Fruit fly (Drosophila melanogaster) whole organism, pupa: ENCODE data around the gene Hph.

Experiments
- CG10348 ChIP-seq: fragments of 200-800 bp; sonication (Bioruptor generic); IDR thresholded peaks from 2 replicates; pipeline ENCODE4 v1.3.6; 2022; ENCODE audit warnings: missing biosample characterization, missing genetic modification characterization
- CG12605 ChIP-seq: fragments of 200-800 bp; sonication (Bioruptor generic); IDR thresholded peaks from 2 replicates; pipeline ENCODE4 v1.3.6; 2022; ENCODE audit warnings: missing biosample characterization, missing genetic modification characterization
- CG13204 ChIP-seq: fragments of 200-800 bp; sonication (Bioruptor generic); optimal IDR thresholded peaks from 2 replicates; lab custom pipeline; 2018; ENCODE audit warnings: missing biosample characterization, mild to moderate bottlenecking, missing genetic modification characterization, moderate library complexity
- CG14655 ChIP-seq: fragments of 200-800 bp; sonication (Bioruptor generic); optimal IDR thresholded peaks from 3 replicates; lab custom pipeline; 2017; ENCODE audit warnings: mild to moderate bottlenecking, missing biosample characterization, missing genetic modification reagents, missing genetic modification characterization
- CG15710 ChIP-seq: fragments of 200-800 bp; sonication (Bioruptor generic); optimal IDR thresholded peaks from 2 replicates; lab custom pipeline; 2018; ENCODE audit warnings: missing biosample characterization, mild to moderate bottlenecking, missing genetic modification characterization, moderate library complexity
- CG17806 ChIP-seq: fragments of 200-800 bp; sonication (Bioruptor generic); optimal IDR thresholded peaks from 2 replicates; lab custom pipeline; 2018; ENCODE audit warnings: missing biosample characterization, mild to moderate bottlenecking, missing genetic modification characterization, moderate library complexity
- CG32121 ChIP-seq: fragments of 200-800 bp; sonication (Bioruptor generic); IDR thresholded peaks from 2 replicates; pipeline ENCODE4 v1.3.6; 2022; ENCODE audit warnings: missing biosample characterization, missing genetic modification characterization
- CG34367 ChIP-seq: fragments of 200-800 bp; sonication (Bioruptor generic); optimal IDR thresholded peaks from 2 replicates; lab custom pipeline; 2018; ENCODE audit warnings: missing biosample characterization, mild to moderate bottlenecking, missing genetic modification characterization
- CG4496 ChIP-seq: fragments of 200-800 bp; sonication (Bioruptor generic); IDR thresholded peaks from 3 replicates; pipeline ENCODE4 v1.3.6; 2022; ENCODE audit warnings: missing biosample characterization, missing genetic modification characterization
- CG8159 ChIP-seq: fragments of 200-800 bp; sonication (Bioruptor generic); optimal IDR thresholded peaks from 3 replicates; lab custom pipeline; 2018; ENCODE audit warnings: missing biosample characterization, mild to moderate bottlenecking, missing genetic modification characterization, moderate library complexity
- CG8301 ChIP-seq: fragments of 200-800 bp; sonication (Bioruptor generic); optimal IDR thresholded peaks from 2 replicates; lab custom pipeline; 2018; ENCODE audit warnings: missing biosample characterization, mild to moderate bottlenecking, missing genetic modification characterization
- CG9948 ChIP-seq: fragments of 200-800 bp; sonication (Bioruptor generic); optimal IDR thresholded peaks from 2 replicates; lab custom pipeline; 2018; ENCODE audit warnings: missing biosample characterization, mild to moderate bottlenecking, missing genetic modification characterization, moderate library complexity
- D1 ChIP-seq: fragments of 200-800 bp; sonication (Bioruptor generic); optimal IDR thresholded peaks from 2 replicates; lab custom pipeline; 2018; ENCODE audit warnings: missing biosample characterization, mild to moderate bottlenecking, missing genetic modification characterization, moderate library complexity
- EcR ChIP-seq: fragments of 200-800 bp; sonication (Bioruptor generic); optimal IDR thresholded peaks from 3 replicates; lab custom pipeline; 2019; ENCODE audit warnings: missing biosample characterization, missing genetic modification characterization, mild to moderate bottlenecking, moderate library complexity, missing genetic modification reagents
- Ets98B ChIP-seq: fragments of 200-800 bp; sonication (Bioruptor generic); IDR thresholded peaks from 2 replicates; pipeline ENCODE4 v1.3.6; 2022; ENCODE audit warnings: missing biosample characterization, missing genetic modification characterization
- Pif1A ChIP-seq: fragments of 200-800 bp; sonication (Bioruptor generic); optimal IDR thresholded peaks from 3 replicates; lab custom pipeline; 2016; ENCODE audit warnings: missing biosample characterization, missing genetic modification characterization
- Pif1B ChIP-seq: fragments of 200-800 bp; sonication (Bioruptor generic); optimal IDR thresholded peaks from 3 replicates; lab custom pipeline; 2016; ENCODE audit warnings: missing biosample characterization, missing genetic modification characterization
- Snoo ChIP-seq: fragments of 200-800 bp; sonication (Bioruptor generic); optimal IDR thresholded peaks from 3 replicates; lab custom pipeline; 2017; ENCODE audit warnings: missing biosample characterization, mild to moderate bottlenecking, missing genetic modification characterization, inconsistent platforms
- fd96Ca ChIP-seq: fragments of 200-800 bp; sonication (Bioruptor generic); IDR thresholded peaks from 3 replicates; pipeline ENCODE4 v1.3.6; 2022; ENCODE audit warnings: missing biosample characterization, missing genetic modification characterization
- gl ChIP-seq: fragments of 200-800 bp; sonication (Bioruptor generic); optimal IDR thresholded peaks from 2 replicates; lab custom pipeline; 2018; ENCODE audit warnings: missing biosample characterization, mild to moderate bottlenecking, missing genetic modification characterization
- rn ChIP-seq: fragments of 200-800 bp; sonication (Bioruptor generic); IDR thresholded peaks from 2 replicates; pipeline ENCODE4 v1.3.6; 2022; ENCODE audit warnings: missing biosample characterization, missing genetic modification characterization

Hph gene

DNA sequence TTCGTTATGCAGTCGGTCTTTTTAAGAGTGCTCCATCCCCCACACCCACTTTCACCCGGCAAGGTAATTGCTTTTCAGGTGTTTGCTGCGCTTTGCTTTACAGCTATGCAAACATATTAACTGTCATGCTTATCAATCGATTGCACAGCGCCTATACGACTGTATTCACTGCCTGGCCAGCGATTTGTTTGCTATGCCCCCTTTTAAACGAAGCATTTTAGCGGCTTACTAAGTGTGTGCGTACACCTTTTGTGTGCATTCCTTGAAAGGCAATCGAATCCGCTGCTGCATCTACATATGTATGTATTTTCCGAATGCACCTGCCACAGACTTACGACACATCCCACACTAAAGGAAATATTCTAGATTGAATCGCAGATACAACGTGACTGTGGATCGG is 31.1 kb downstream of the Hph start:
- TF ChIP-seq CG13204 (no peak), CG4496 (GFP tag; lab: Robert Waterston, UW) (no peak), rn (GFP tag; lab: Robert Waterston, UW) (no peak), CG9948 (tag; lab: Kevin White, UChicago) (no peak), CG8159 (tag; lab: Kevin White, UChicago) (no peak), fd96Ca (no peak), CG32121 (GFP tag; lab: Robert Waterston, UW) (no peak), gl (tag; lab: Kevin White, UChicago) (no peak), CG14655 (GFP tag; lab: Kevin White, UChicago) (no peak)

dm6 chr3R:5290738-5291137 is 33.9 kb downstream of the Hph start:
- TF ChIP-seq CG34367 (no peak), Snoo (tag; lab: Kevin White, UChicago) (no peak), CG15710 (no peak), D1 (tag; lab: Kevin White, UChicago) (no peak), Pif1B (GFP tag; lab: Kevin White, UChicago) (no peak), CG9948 (tag; lab: Kevin White, UChicago) (no peak), CG4496 (GFP tag; lab: Robert Waterston, UW) (no peak), fd96Ca (no peak), CG32121 (GFP tag; lab: Robert Waterston, UW) (no peak), Pif1A (GFP tag; lab: Kevin White, UChicago) (no peak), CG12605 (GFP tag; lab: Robert Waterston, UW) (no peak), CG10348 (GFP tag; lab: Robert Waterston, UW) (no peak), CG13204 (no peak), CG14655 (GFP tag; lab: Kevin White, UChicago) (no peak), CG8301 (tag; lab: Kevin White, UChicago) (no peak), gl (tag; lab: Kevin White, UChicago) (no peak)

DNA sequence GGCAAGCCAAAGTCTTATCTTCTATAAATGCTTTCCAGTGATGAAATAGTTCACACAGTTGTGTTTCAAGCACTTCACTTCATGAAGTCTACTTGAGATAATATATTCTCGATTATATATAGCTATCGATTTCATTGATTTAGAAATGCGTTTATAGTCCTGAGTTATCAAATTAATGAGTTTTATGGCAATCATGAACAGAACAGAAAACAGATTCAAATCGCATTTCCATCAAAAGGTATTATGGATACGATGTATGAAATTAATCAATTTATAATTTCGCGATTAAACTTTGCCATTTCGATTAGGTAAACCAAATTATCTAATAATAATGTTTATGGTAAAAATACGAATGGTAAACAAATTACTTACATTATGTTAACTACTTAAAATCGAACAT is 38.3 kb downstream of the Hph start:
- TF ChIP-seq Snoo (tag; lab: Kevin White, UChicago) (no peak), CG8301 (tag; lab: Kevin White, UChicago) (no peak)
- TF ChIP-seq, all 21 proteins: peak for 0

DNA sequence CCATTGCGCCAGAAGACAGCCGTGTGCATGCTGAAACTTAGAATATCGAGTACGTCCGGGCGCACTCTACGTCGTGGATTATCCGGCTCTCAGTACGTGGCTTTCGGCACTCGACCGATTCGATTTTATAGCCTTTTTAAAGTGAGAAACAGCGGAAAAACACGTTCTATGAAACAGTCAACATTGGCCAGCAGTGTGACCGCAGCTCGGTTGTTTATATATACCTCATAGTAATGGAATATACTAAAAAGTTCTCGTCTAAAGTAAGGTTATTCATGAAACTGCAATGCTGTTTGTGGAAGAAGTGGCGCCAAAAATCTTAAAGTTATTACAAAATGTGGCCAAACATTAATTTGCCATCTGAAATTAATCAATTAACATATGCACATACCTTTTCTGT is 40.5 kb downstream of the Hph start:
- no peak for TF ChIP-seq gl (tag; lab: Kevin White, UChicago)
- TF ChIP-seq Ets98B (GFP tag; lab: Robert Waterston, UW) = no peak
- TF ChIP-seq CG9948 (tag; lab: Kevin White, UChicago) = no peak
- no peak for TF ChIP-seq CG15710
- no peak for TF ChIP-seq rn (GFP tag; lab: Robert Waterston, UW)
- TF ChIP-seq Snoo (tag; lab: Kevin White, UChicago) = no peak
- peak; percentile 28 for TF ChIP-seq EcR (GFP tag; lab: Kevin White, UChicago)

DNA sequence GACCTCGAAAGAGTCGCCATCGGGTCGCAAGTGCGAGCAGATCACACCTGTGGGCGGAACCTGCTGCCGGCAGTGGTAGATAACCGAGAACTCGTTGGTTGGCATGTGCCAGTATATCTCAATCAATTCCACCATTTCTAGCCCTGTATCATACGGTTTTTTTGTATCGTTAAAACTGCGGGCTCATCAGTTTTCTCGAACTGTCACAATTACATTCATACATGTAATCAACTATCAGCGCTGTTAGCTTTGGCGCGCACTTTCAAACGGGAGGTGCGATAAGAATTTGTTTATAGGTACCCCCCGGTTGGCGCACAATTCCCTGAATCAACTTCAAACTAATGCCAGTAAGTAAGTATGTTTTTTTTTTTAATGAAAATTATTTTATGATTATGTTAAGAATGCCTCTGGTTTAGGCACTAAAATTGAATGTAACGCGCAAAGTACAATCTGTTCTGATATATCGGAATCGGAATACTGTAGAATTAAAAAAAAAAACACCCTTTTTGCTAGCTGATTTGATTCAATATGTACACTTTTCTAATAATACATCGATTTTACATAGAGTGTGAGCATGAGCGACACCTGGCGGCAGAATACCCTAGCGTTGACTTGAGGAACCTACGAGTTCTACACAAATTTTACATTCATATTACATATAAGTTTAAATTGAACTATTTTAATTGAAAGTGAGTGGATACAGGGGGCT is 41.9 kb downstream of the Hph start:
- no peak for TF ChIP-seq CG15710
- TF ChIP-seq rn (GFP tag; lab: Robert Waterston, UW) = 0 out of 2 replicates have a peak, but pooled peaks have one; percentile 4
- TF ChIP-seq CG14655 (GFP tag; lab: Kevin White, UChicago) = no peak
- TF ChIP-seq CG10348 (GFP tag; lab: Robert Waterston, UW) = no peak
- TF ChIP-seq CG8301 (tag; lab: Kevin White, UChicago) = no peak
- peak; percentile 45; the same call in 1 of the 2 replicates for TF ChIP-seq CG32121 (GFP tag; lab: Robert Waterston, UW)

dm6 chr3R:5299569-5300195 is 42.8 kb downstream of the Hph start, which contains the start of gene Tim17b1:
Gene Tim17b1, plus strand, starts transcription at chr3R:5300145.
- no peak for TF ChIP-seq CG17806 (tag; lab: Kevin White, UChicago)

dm6 chr3R:5300620-5301019 is 43.8 kb downstream of the Hph start:
- no peak for TF ChIP-seq CG8159 (tag; lab: Kevin White, UChicago)
- TF ChIP-seq CG8301 (tag; lab: Kevin White, UChicago) = no peak
- TF ChIP-seq rn (GFP tag; lab: Robert Waterston, UW) = peak; percentile 23; the same call in 1 of the 2 replicates
- TF ChIP-seq CG32121 (GFP tag; lab: Robert Waterston, UW) = no peak; the same call in 1 of the 2 replicates
